Fruit fly (Drosophila melanogaster): ENCODE data around the gene CG11722.

CG11722 gene

dm6 chr3R:10066470-10066869 is 21.1 kb upstream of the CG11722 start, which contains the start of gene CG33783:
TSS of gene CG33783 (plus strand) at chr3R:10066770.
- TF ChIP-seq rgr (GFP tag; optimal IDR thresholded peaks at IDR 0.05) = no peak
- no peak for TF ChIP-seq h (GFP tag; optimal IDR thresholded peaks at IDR 0.05)
- no peak for TF ChIP-seq brk (GFP tag; optimal IDR thresholded peaks at IDR 0.05)
- TF ChIP-seq Abd-B (GFP tag; optimal IDR thresholded peaks at IDR 0.05) = no peak
- TF ChIP-seq usp (GFP tag; optimal IDR thresholded peaks at IDR 0.05) = no peak
- TF ChIP-seq Myc (optimal IDR thresholded peaks at IDR 0.05) = no peak
- TF ChIP-seq jim (GFP tag; optimal IDR thresholded peaks at IDR 0.05) = no peak
- no peak for TF ChIP-seq fru (GFP tag; optimal IDR thresholded peaks at IDR 0.05)
- TF ChIP-seq tai (GFP tag; optimal IDR thresholded peaks at IDR 0.05) = no peak
- no peak for TF ChIP-seq OdsH (GFP tag; optimal IDR thresholded peaks at IDR 0.05)
- no peak for TF ChIP-seq br (GFP tag; optimal IDR thresholded peaks at IDR 0.05)
- TF ChIP-seq Rel (GFP tag; optimal IDR thresholded peaks at IDR 0.05) = no peak
- TF ChIP-seq Rel (tag; optimal IDR thresholded peaks at IDR 0.05) = no peak
- TF ChIP-seq CrebA (GFP tag; optimal IDR thresholded peaks at IDR 0.05; ENCODE audit: borderline replicate concordance) = no peak
- no peak for TF ChIP-seq Dfd (GFP tag; optimal IDR thresholded peaks at IDR 0.05)
- TF ChIP-seq sv (GFP tag; optimal IDR thresholded peaks at IDR 0.05) = no peak
- TF ChIP-seq GATAd (GFP tag; optimal IDR thresholded peaks at IDR 0.05) = no peak
- TF ChIP-seq HLH106 (tag; optimal IDR thresholded peaks at IDR 0.05) = no peak
- TF ChIP-seq dsf (GFP tag; optimal IDR thresholded peaks at IDR 0.05; ENCODE audit: borderline replicate concordance) = no peak
- no peak for TF ChIP-seq Sp1 (GFP tag; optimal IDR thresholded peaks at IDR 0.05)
- no peak for TF ChIP-seq Dif (GFP tag; optimal IDR thresholded peaks at IDR 0.05; ENCODE audit: partially characterized antibody)

- TF ChIP-seq dmrt93B (GFP tag; optimal IDR thresholded peaks at IDR 0.05) (no peak), CG9705 (GFP tag; optimal IDR thresholded peaks at IDR 0.05) (no peak), Vsx2 (GFP tag; optimal IDR thresholded peaks at IDR 0.05; ENCODE audit: partially characterized antibody) (no peak)
Observed at dm6 chr3R:10063707-10064106, 18.4 kb upstream of the CG11722 start, which contains the start of gene CG33631. TSS of gene CG33631 (plus strand) at chr3R:10064007.

DNA sequence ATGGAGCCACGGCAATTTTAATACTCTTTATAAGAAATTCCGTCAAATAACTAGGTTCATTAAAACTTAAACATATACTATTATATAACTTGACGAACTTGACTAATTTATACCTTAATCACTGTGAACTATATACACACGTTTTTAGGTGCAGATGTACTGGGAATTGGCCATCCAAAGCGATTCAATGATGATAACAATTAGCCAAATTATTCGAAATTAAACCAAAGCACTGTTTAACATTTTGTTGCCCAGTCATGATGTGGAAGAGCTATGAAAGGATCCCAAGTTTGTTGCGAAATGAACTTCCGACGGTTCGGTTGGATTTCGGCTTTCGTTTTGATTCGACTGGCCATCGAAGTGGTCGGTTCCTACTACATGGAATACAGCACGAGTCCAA is 17.0 kb upstream of the CG11722 start, which contains the start of gene CG33630:
Gene CG33630 (plus strand): TSS at position 301 of the 400 bp plus-strand sequence.
- TF ChIP-seq HLH106 (tag; optimal IDR thresholded peaks at IDR 0.05) (no peak), Hr83 (GFP tag; optimal IDR thresholded peaks at IDR 0.05; ENCODE audit: poor library complexity, severe bottlenecking) (no peak), psq (GFP tag; optimal IDR thresholded peaks at IDR 0.05) (no peak), OdsH (GFP tag; optimal IDR thresholded peaks at IDR 0.05) (no peak)

DNA sequence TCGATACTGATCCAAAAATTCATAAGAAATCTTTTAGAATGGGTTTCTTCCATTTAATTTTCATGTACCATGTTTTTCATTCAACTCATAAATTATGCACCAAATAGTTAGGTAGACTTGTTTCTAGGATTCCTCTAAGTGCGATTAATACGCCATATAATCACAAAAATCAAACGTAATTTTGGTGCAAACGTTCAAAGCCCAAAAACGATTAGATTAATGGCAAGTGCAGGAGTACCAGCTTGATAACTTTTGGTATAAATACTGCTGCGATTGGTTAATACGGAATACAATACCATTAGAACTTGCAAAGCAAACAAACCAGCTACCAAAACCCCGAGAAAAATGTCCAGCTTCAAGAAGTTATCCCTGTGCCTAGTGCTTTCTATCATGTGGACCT is 14.6 kb upstream of the CG11722 start, which contains the start of gene Npc2c:
Gene Npc2c (plus strand): TSS at position 301 of the 400 bp plus-strand sequence.
- no peak for TF ChIP-seq woc (GFP tag; optimal IDR thresholded peaks at IDR 0.05)
- TF ChIP-seq Mio (GFP tag; optimal IDR thresholded peaks at IDR 0.05) = no peak
- TF ChIP-seq dsf (GFP tag; optimal IDR thresholded peaks at IDR 0.05; ENCODE audit: borderline replicate concordance) = no peak
- TF ChIP-seq Hr83 (GFP tag; optimal IDR thresholded peaks at IDR 0.05; ENCODE audit: poor library complexity, severe bottlenecking) = no peak
- no peak for TF ChIP-seq GATAd (GFP tag; optimal IDR thresholded peaks at IDR 0.05)
- no peak for TF ChIP-seq sage (GFP tag; optimal IDR thresholded peaks at IDR 0.05)
- TF ChIP-seq Myc (optimal IDR thresholded peaks at IDR 0.05) = no peak
- no peak for TF ChIP-seq dmrt93B (GFP tag; optimal IDR thresholded peaks at IDR 0.05)
- TF ChIP-seq HLH106 (tag; optimal IDR thresholded peaks at IDR 0.05) = no peak
- TF ChIP-seq Dif (GFP tag; optimal IDR thresholded peaks at IDR 0.05; ENCODE audit: partially characterized antibody) = no peak
- no peak for TF ChIP-seq Hr78 (GFP tag; optimal IDR thresholded peaks at IDR 0.05)
- TF ChIP-seq sv (GFP tag; optimal IDR thresholded peaks at IDR 0.05) = no peak
- no peak for TF ChIP-seq Abd-B (GFP tag; optimal IDR thresholded peaks at IDR 0.05)
- TF ChIP-seq usp (GFP tag; optimal IDR thresholded peaks at IDR 0.05) = no peak

DNA sequence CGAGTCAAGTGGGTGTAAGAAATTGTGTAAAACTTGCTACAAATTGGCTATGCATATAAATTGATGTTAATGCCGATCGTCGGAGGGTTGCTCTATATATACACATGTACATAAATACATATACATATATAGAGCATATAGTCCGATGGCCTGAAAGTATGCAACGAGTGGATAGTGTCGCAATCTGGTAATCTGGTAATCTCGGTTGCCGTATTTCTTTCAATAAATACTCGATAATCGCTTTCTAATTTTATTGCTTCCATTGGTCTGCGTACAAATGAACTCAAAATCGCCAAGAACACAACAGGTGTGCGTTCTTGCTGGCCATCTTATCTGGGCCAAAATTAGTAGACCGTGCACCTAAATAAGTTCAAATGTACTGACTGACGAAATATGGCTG is 14.0 kb upstream of the CG11722 start:
- TF ChIP-seq HLH106 (tag; optimal IDR thresholded peaks at IDR 0.05) = no peak
- no peak for TF ChIP-seq CG9705 (GFP tag; optimal IDR thresholded peaks at IDR 0.05)

dm6 chr3R:10056647-10057046 is 11.3 kb upstream of the CG11722 start:
- TF ChIP-seq h (GFP tag; optimal IDR thresholded peaks at IDR 0.05) (no peak), Rel (GFP tag; optimal IDR thresholded peaks at IDR 0.05) (no peak), Rel (tag; optimal IDR thresholded peaks at IDR 0.05) (no peak), N (GFP tag; optimal IDR thresholded peaks at IDR 0.05) (no peak), lola (GFP tag; optimal IDR thresholded peaks at IDR 0.05) (no peak), rgr (GFP tag; optimal IDR thresholded peaks at IDR 0.05) (no peak), Sp1 (GFP tag; optimal IDR thresholded peaks at IDR 0.05) (no peak), Abd-B (GFP tag; optimal IDR thresholded peaks at IDR 0.05) (no peak), Dif (GFP tag; optimal IDR thresholded peaks at IDR 0.05; ENCODE audit: partially characterized antibody) (no peak), ey (GFP tag; optimal IDR thresholded peaks at IDR 0.05) (no peak)
